Worm (Caenorhabditis elegans) whole organism, mixed stage, embryonic: ENCODE measurements around the gene snr-6.

ENCODE experiments used
- elt-1 ChIP-seq: sonication (generic microtip); optimal IDR thresholded peaks from 2 replicates; lab custom pipeline; 2017; ENCODE audit warnings: missing genetic modification characterization, mild to moderate bottlenecking, missing compliant biosample characterization, antibody characterized with exemption, moderate library complexity, borderline replicate concordance; ENCODE audit not compliant: insufficient read depth
- hlh-1 ChIP-seq: fragments of 150-350 bp; optimal IDR thresholded peaks from 2 replicates; lab custom pipeline; 2014; ENCODE audit warnings: missing biosample characterization, missing genetic modification reagents, missing genetic modification characterization
- lsy-2 ChIP-seq: fragments of 150-350 bp; optimal IDR thresholded peaks from 2 replicates; lab custom pipeline; 2014; ENCODE audit warnings: missing biosample characterization, missing genetic modification characterization
- snpc-4 ChIP-seq: fragments of 150-350 bp; optimal IDR thresholded peaks from 2 replicates; lab custom pipeline; 2014; ENCODE audit warnings: missing biosample characterization, missing genetic modification characterization
- unc-62 ChIP-seq: fragments of 150-350 bp; optimal IDR thresholded peaks from 2 replicates; lab custom pipeline; 2014; ENCODE audit warnings: missing biosample characterization, missing genetic modification reagents, missing genetic modification characterization

ce11 chrIII:12439056-12439455, 9.6 kb upstream of the snr-6 start:
- TF ChIP-seq unc-62 (no peak), hlh-1 (no peak), snpc-4 (tag; lab: Kevin White, UChicago) (no peak), elt-1 (no peak), lsy-2 (tag; lab: Kevin White, UChicago) (no peak)
